Fruit fly (Drosophila melanogaster) whole organism, embryonic: Measurements from ENCODE around the gene Hr38.
A peak's percentile ranks its signal among the peaks of the same experiment; 100 is the strongest.

Source experiments
- Ada2b ChIP-seq: fragments of 200-800 bp; sonication (Bioruptor generic); IDR thresholded peaks from 2 replicates; pipeline ENCODE4 v1.3.6; 2022; ENCODE audit warnings: missing biosample characterization, missing genetic modification characterization
- Atf3 ChIP-seq: fragments of 200-800 bp; sonication (Bioruptor generic); optimal IDR thresholded peaks from 3 replicates; lab custom pipeline; 2016; ENCODE audit warnings: missing biosample characterization, missing genetic modification characterization
- CG10565 ChIP-seq: fragments of 200-800 bp; sonication (Bioruptor generic); optimal IDR thresholded peaks from 3 replicates; lab custom pipeline; 2016; ENCODE audit warnings: missing biosample characterization, mild to moderate bottlenecking, missing genetic modification characterization
- CG11093 ChIP-seq: fragments of 200-800 bp; sonication (Bioruptor generic); IDR thresholded peaks from 3 replicates; pipeline ENCODE4 v1.3.6; 2022; ENCODE audit warnings: missing biosample characterization, missing genetic modification characterization
- CG12104 ChIP-seq: fragments of 200-800 bp; sonication (Bioruptor generic); optimal IDR thresholded peaks from 3 replicates; lab custom pipeline; 2016; ENCODE audit warnings: missing biosample characterization, missing genetic modification characterization
- CG13424 ChIP-seq: fragments of 200-800 bp; sonication (Bioruptor generic); optimal IDR thresholded peaks from 2 replicates; lab custom pipeline; 2019; ENCODE audit warnings: missing biosample characterization, mild to moderate bottlenecking, missing genetic modification characterization, moderate library complexity
- CG14441 ChIP-seq: fragments of 200-800 bp; sonication (Bioruptor generic); IDR thresholded peaks from 2 replicates; pipeline ENCODE4 v1.3.6; 2022; ENCODE audit warnings: missing biosample characterization, missing genetic modification characterization
- CG14667 ChIP-seq: fragments of 200-800 bp; sonication (Bioruptor generic); IDR thresholded peaks from 2 replicates; pipeline ENCODE4 v1.3.6; 2022; ENCODE audit warnings: missing biosample characterization, missing genetic modification characterization
- CG1529 ChIP-seq: fragments of 200-800 bp; sonication (Bioruptor generic); optimal IDR thresholded peaks from 3 replicates; lab custom pipeline; 2018; ENCODE audit warnings: missing biosample characterization, missing genetic modification characterization
- CG16863 ChIP-seq: fragments of 200-800 bp; sonication (Bioruptor generic); optimal IDR thresholded peaks from 3 replicates; lab custom pipeline; 2016; ENCODE audit warnings: missing biosample characterization, missing genetic modification characterization
- CG17829 ChIP-seq: fragments of 200-800 bp; optimal IDR thresholded peaks from 2 replicates; lab custom pipeline; 2019; ENCODE audit warnings: missing biosample characterization, mild to moderate bottlenecking, missing genetic modification characterization, moderate library complexity
- CG18599 ChIP-seq: fragments of 200-800 bp; sonication (Bioruptor generic); optimal IDR thresholded peaks from 3 replicates; lab custom pipeline; 2017; ENCODE audit warnings: missing biosample characterization, missing genetic modification characterization, mild to moderate bottlenecking, moderate library complexity, missing genetic modification reagents
- CG18619 ChIP-seq: fragments of 200-800 bp; sonication (Bioruptor generic); optimal IDR thresholded peaks from 3 replicates; lab custom pipeline; 2017; ENCODE audit warnings: missing biosample characterization, mild to moderate bottlenecking, missing genetic modification characterization
- CG2678 ChIP-seq: fragments of 200-800 bp; sonication (Bioruptor generic); optimal IDR thresholded peaks from 3 replicates; lab custom pipeline; 2019; ENCODE audit warnings: missing biosample characterization, mild to moderate bottlenecking, missing genetic modification characterization, moderate library complexity
- CG2875 ChIP-seq: fragments of 200-800 bp; sonication (Bioruptor generic); optimal IDR thresholded peaks from 2 replicates; lab custom pipeline; 2017; ENCODE audit warnings: missing biosample characterization, mild to moderate bottlenecking, missing genetic modification characterization, missing genetic modification reagents
- CG31224 ChIP-seq: fragments of 200-800 bp; sonication (Bioruptor generic); IDR thresholded peaks from 2 replicates; pipeline ENCODE4 v1.3.6; 2022; ENCODE audit warnings: missing biosample characterization, missing genetic modification characterization
- CG31365 ChIP-seq: fragments of 200-800 bp; sonication (Bioruptor generic); optimal IDR thresholded peaks from 2 replicates; lab custom pipeline; 2018; ENCODE audit warnings: missing biosample characterization, mild to moderate bottlenecking, missing genetic modification characterization
- CG3163 ChIP-seq: fragments of 200-800 bp; sonication (Bioruptor generic); optimal IDR thresholded peaks from 3 replicates; lab custom pipeline; 2016; ENCODE audit warnings: missing biosample characterization, missing genetic modification characterization
- CG3407 ChIP-seq: fragments of 200-800 bp; sonication (Bioruptor generic); optimal IDR thresholded peaks from 2 replicates; lab custom pipeline; 2018; ENCODE audit warnings: missing biosample characterization, mild to moderate bottlenecking, missing genetic modification characterization
- CG34224 ChIP-seq: fragments of 200-800 bp; sonication (Bioruptor generic); IDR thresholded peaks from 3 replicates; pipeline ENCODE4 v1.3.6; 2022; ENCODE audit warnings: missing biosample characterization, missing genetic modification characterization; ENCODE audit not compliant: partially characterized antibody
- CG6813 ChIP-seq: fragments of 200-800 bp; sonication (Bioruptor generic); optimal IDR thresholded peaks from 2 replicates; lab custom pipeline; 2017; ENCODE audit warnings: missing biosample characterization, missing genetic modification characterization, mild to moderate bottlenecking, moderate library complexity, missing genetic modification reagents
- CG7987 ChIP-seq: fragments of 200-800 bp; sonication (Bioruptor generic); optimal IDR thresholded peaks from 2 replicates; lab custom pipeline; 2018; ENCODE audit warnings: missing biosample characterization, mild to moderate bottlenecking, missing genetic modification characterization, moderate library complexity
- CG8765 ChIP-seq: fragments of 200-800 bp; sonication (Bioruptor generic); IDR thresholded peaks from 2 replicates; pipeline ENCODE4 v1.3.6; 2022; ENCODE audit warnings: missing biosample characterization, missing genetic modification characterization
- CG9609 ChIP-seq: fragments of 200-800 bp; sonication (Bioruptor generic); optimal IDR thresholded peaks from 3 replicates; lab custom pipeline; 2016; ENCODE audit warnings: missing biosample characterization, missing genetic modification characterization
- Deaf1 ChIP-seq: fragments of 200-800 bp; optimal IDR thresholded peaks from 3 replicates; lab custom pipeline; 2019; ENCODE audit warnings: missing biosample characterization, mild to moderate bottlenecking, missing genetic modification characterization, moderate library complexity
- Drgx ChIP-seq: fragments of 200-800 bp; sonication (Bioruptor generic); IDR thresholded peaks from 2 replicates; pipeline ENCODE4 v1.3.6; 2022; ENCODE audit warnings: missing biosample characterization, missing genetic modification characterization
- Eip74EF ChIP-seq, 2 experiments: fragments of 200-800 bp in 1 of 2; fragments of >200 bp in 1 of 2; sonication (Bioruptor generic) in 1 of 2; optimal IDR thresholded peaks; 2 replicates each; lab custom pipeline; 2017 to 2019; ENCODE audit warnings: missing biosample characterization in 2 of 2, missing genetic modification characterization in 2 of 2, mild to moderate bottlenecking in 1 of 2, moderate library complexity in 1 of 2
- HLH4C ChIP-seq: fragments of 200-800 bp; sonication (Bioruptor generic); IDR thresholded peaks from 3 replicates; pipeline ENCODE4 v1.3.6; 2022; ENCODE audit warnings: missing biosample characterization, missing genetic modification characterization; ENCODE audit not compliant: partially characterized antibody
- MESR4 ChIP-seq: fragments of 200-800 bp; sonication (Bioruptor generic); optimal IDR thresholded peaks from 2 replicates; lab custom pipeline; 2018; ENCODE audit warnings: missing biosample characterization, mild to moderate bottlenecking, missing genetic modification characterization, moderate library complexity
- Spps ChIP-seq: fragments of 200-800 bp; sonication (Bioruptor generic); optimal IDR thresholded peaks from 2 replicates; lab custom pipeline; 2018; ENCODE audit warnings: missing biosample characterization, mild to moderate bottlenecking, missing genetic modification characterization
- Tbp ChIP-seq: fragments of >200 bp; optimal IDR thresholded peaks from 2 replicates; lab custom pipeline; 2018; ENCODE audit warnings: missing biosample characterization, missing genetic modification characterization
- Xrp1 ChIP-seq: fragments of 200-800 bp; sonication (Bioruptor generic); IDR thresholded peaks from 2 replicates; pipeline ENCODE4 v1.3.6; 2022; ENCODE audit warnings: missing biosample characterization, missing genetic modification characterization
- ab ChIP-seq: fragments of 200-800 bp; sonication (Bioruptor generic); optimal IDR thresholded peaks from 2 replicates; lab custom pipeline; 2016; ENCODE audit warnings: missing biosample characterization, missing genetic modification characterization
- chif ChIP-seq, 2 experiments: fragments of 200-800 bp; sonication (Bioruptor generic); optimal IDR thresholded peaks; 3 replicates each; lab custom pipeline; 2016; ENCODE audit warnings: missing biosample characterization in 2 of 2, missing genetic modification characterization in 2 of 2
- dan ChIP-seq: fragments of 200-800 bp; sonication (Bioruptor generic); IDR thresholded peaks from 2 replicates; pipeline ENCODE4 v1.3.6; 2022; ENCODE audit warnings: missing biosample characterization, missing genetic modification characterization
- dimm ChIP-seq: fragments of 200-800 bp; sonication (Bioruptor generic); IDR thresholded peaks from 2 replicates; pipeline ENCODE4 v1.3.6; 2022; ENCODE audit warnings: missing biosample characterization, missing genetic modification characterization
- dpn ChIP-seq, 2 experiments: fragments of 200-800 bp; sonication (Bioruptor generic); optimal IDR thresholded peaks; 3 replicates each; lab custom pipeline; 2016; ENCODE audit warnings: missing biosample characterization in 2 of 2, missing genetic modification characterization in 2 of 2
- gro ChIP-seq: fragments of 200-800 bp; sonication (Bioruptor generic); optimal IDR thresholded peaks from 2 replicates; lab custom pipeline; 2016; ENCODE audit warnings: missing biosample characterization, missing genetic modification characterization
- ham ChIP-seq: fragments of 200-800 bp; sonication (Bioruptor generic); IDR thresholded peaks from 2 replicates; pipeline ENCODE4 v1.3.6; 2022; ENCODE audit warnings: missing biosample characterization, missing genetic modification characterization
- inv ChIP-seq: fragments of 200-800 bp; sonication (Bioruptor generic); IDR thresholded peaks from 2 replicates; pipeline ENCODE4 v1.3.6; 2022; ENCODE audit warnings: missing biosample characterization, missing genetic modification characterization; ENCODE audit not compliant: partially characterized antibody
- jing ChIP-seq: fragments of 200-800 bp; sonication (Bioruptor generic); optimal IDR thresholded peaks from 2 replicates; lab custom pipeline; 2018; ENCODE audit warnings: missing biosample characterization, mild to moderate bottlenecking, missing genetic modification characterization
- lbe ChIP-seq: fragments of 200-800 bp; sonication (Bioruptor generic); optimal IDR thresholded peaks from 2 replicates; lab custom pipeline; 2016; ENCODE audit warnings: missing biosample characterization, mild to moderate bottlenecking, missing genetic modification characterization
- lilli ChIP-seq: fragments of 200-800 bp; sonication (Bioruptor generic); optimal IDR thresholded peaks from 3 replicates; lab custom pipeline; 2016; ENCODE audit warnings: missing biosample characterization, missing genetic modification characterization
- luna ChIP-seq: fragments of 200-800 bp; sonication (Bioruptor generic); optimal IDR thresholded peaks from 2 replicates; lab custom pipeline; 2016; ENCODE audit warnings: missing biosample characterization, missing genetic modification characterization
- nmo ChIP-seq: fragments of 200-800 bp; sonication (Bioruptor generic); optimal IDR thresholded peaks from 2 replicates; lab custom pipeline; 2018; ENCODE audit warnings: missing biosample characterization, mild to moderate bottlenecking, missing genetic modification characterization, moderate library complexity
- otp ChIP-seq: fragments of 200-800 bp; sonication (Bioruptor generic); IDR thresholded peaks from 3 replicates; pipeline ENCODE4, ENCODE4 v1.3.6; 2022; ENCODE audit warnings: missing biosample characterization, missing genetic modification characterization
- pb ChIP-seq: fragments of 200-800 bp; sonication (Bioruptor generic); optimal IDR thresholded peaks from 3 replicates; lab custom pipeline; 2016; ENCODE audit warnings: missing biosample characterization, missing genetic modification characterization
- sisA ChIP-seq: fragments of 200-800 bp; sonication (Bioruptor generic); IDR thresholded peaks from 2 replicates; pipeline ENCODE4 v1.3.6; 2022; ENCODE audit warnings: missing biosample characterization, missing genetic modification characterization
- stwl ChIP-seq: fragments of 200-800 bp; sonication (Bioruptor generic); optimal IDR thresholded peaks from 3 replicates; lab custom pipeline; 2018; ENCODE audit warnings: missing biosample characterization, mild to moderate bottlenecking, missing genetic modification characterization, moderate library complexity
- tna ChIP-seq: fragments of 200-800 bp; sonication (Bioruptor generic); IDR thresholded peaks from 2 replicates; pipeline ENCODE4 v1.3.6; 2022; ENCODE audit warnings: missing biosample characterization, missing genetic modification characterization; ENCODE audit not compliant: partially characterized antibody
- yki ChIP-seq: fragments of >200 bp; optimal IDR thresholded peaks from 3 replicates; lab custom pipeline; 2018

Hr38 gene

DNA sequence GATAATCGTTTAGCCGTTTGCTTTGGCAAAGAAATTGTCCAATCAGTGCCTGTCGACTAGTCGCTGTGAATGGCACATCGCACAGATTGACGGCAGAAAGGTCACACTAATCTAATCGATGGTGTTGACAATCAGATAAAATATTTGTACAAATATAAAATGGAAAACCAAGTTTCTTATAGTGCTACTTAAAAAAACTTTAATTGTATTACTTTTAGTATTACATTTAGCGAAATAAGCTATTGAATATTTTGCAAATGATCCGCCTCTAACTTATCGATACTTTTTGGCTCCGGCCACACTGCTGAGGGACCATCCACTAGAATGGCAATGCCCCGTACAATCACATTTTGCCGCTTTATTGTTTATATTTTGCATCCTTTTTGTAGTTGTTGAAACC lies 58.3 kb downstream of the Hr38 start, which contains the start of the genes brun and CG2614 (continued):
- TF ChIP-seq gro (GFP tag; lab: Kevin White, UChicago) (no peak), jing (GFP tag; lab: Kevin White, UChicago) (no peak), pb (GFP tag; lab: Kevin White, UChicago) (no peak), CG2678 (tag; lab: Kevin White, UChicago) (no peak), CG14441 (GFP tag; lab: Robert Waterston, UW) (peak; percentile 74), CG34224 (GFP tag; lab: Robert Waterston, UW) (peak; percentile 91), Spps (tag; lab: Kevin White, UChicago) (peak; percentile 30), CG11093 (GFP tag; lab: Robert Waterston, UW) (peak; percentile 26; the same call in 1 of the 3 replicates), HLH4C (GFP tag; lab: Robert Waterston, UW) (peak; percentile 77), CG31224 (no peak), stwl (tag; lab: Kevin White, UChicago) (peak; percentile 55), CG1529 (no peak), lilli (peak; percentile 86), MESR4 (no peak), CG18619 (GFP tag; lab: Kevin White, UChicago) (peak; percentile 39), CG9609 (peak; percentile 63), CG3407 (GFP tag; lab: Kevin White, UChicago) (no peak), ab (GFP tag; lab: Kevin White, UChicago) (no peak), yki (lab: Kevin White, UChicago) (no peak), CG14667 (GFP tag; lab: Robert Waterston, UW) (peak; percentile 74), CG16863 (peak; percentile 53), Deaf1 (tag; lab: Kevin White, UChicago) (no peak), Xrp1 (GFP tag; lab: Robert Waterston, UW) (peak; percentile 69), CG18599 (GFP tag; lab: Kevin White, UChicago) (no peak), CG10565 (GFP tag; lab: Kevin White, UChicago) (no peak), CG3163 (peak; percentile 24), CG13424 (tag; lab: Kevin White, UChicago) (peak; percentile 72), dan (no peak), Tbp (no peak), lbe (GFP tag; lab: Kevin White, UChicago) (no peak), Ada2b (GFP tag; lab: Robert Waterston, UW) (peak; percentile 45; the same call in 1 of the 2 replicates), CG12104 (peak; percentile 56), chif (GFP tag; optimal IDR thresholded peaks at IDR 0.05; lab: Kevin White, UChicago) (peak; percentile 23 to 72), CG7987 (GFP tag; lab: Kevin White, UChicago) (no peak), nmo (GFP tag; lab: Kevin White, UChicago) (peak; percentile 83), otp (GFP tag; lab: Robert Waterston, UW) (peak; percentile 18; the same call in 1 of the 3 replicates), CG6813 (GFP tag; lab: Kevin White, UChicago) (no peak), CG8765 (GFP tag; lab: Robert Waterston, UW) (no peak), Drgx (GFP tag; lab: Robert Waterston, UW) (no peak), Atf3 (GFP tag; lab: Kevin White, UChicago) (peak; percentile 60), tna (GFP tag; lab: Robert Waterston, UW) (no peak; the same call in 1 of the 2 replicates), CG2875 (GFP tag; lab: Kevin White, UChicago) (no peak), sisA (GFP tag; lab: Robert Waterston, UW) (peak; percentile 87), Eip74EF (GFP tag; optimal IDR thresholded peaks at IDR 0.05; lab: Kevin White, UChicago) (no peak), inv (peak; percentile 85), CG17829 (peak; percentile 73), dimm (GFP tag; lab: Robert Waterston, UW) (no peak), CG31365 (no peak), dpn (GFP tag; optimal IDR thresholded peaks at IDR 0.05; lab: Kevin White, UChicago) (peak; percentile 79), luna (GFP tag; lab: Kevin White, UChicago) (no peak), ham (GFP tag; lab: Robert Waterston, UW) (no peak)
